Fruit fly (Drosophila melanogaster) whole organism, embryonic: ENCODE results near the gene sphe.

Experiments
- BEAF-32 ChIP-seq: fragments of 200-800 bp; sonication (Bioruptor generic); optimal IDR thresholded peaks from 3 replicates; lab custom pipeline; 2017; ENCODE audit warnings: missing biosample characterization, missing genetic modification characterization, mild to moderate bottlenecking, moderate library complexity, missing genetic modification reagents
- C15 ChIP-seq: fragments of 200-800 bp; sonication (Bioruptor generic); IDR thresholded peaks from 3 replicates; pipeline ENCODE4 v1.3.6; 2022; ENCODE audit warnings: missing biosample characterization, missing genetic modification characterization
- CG10267 ChIP-seq: fragments of 200-800 bp; sonication (Bioruptor generic); optimal IDR thresholded peaks from 2 replicates; lab custom pipeline; 2018; ENCODE audit warnings: missing biosample characterization, mild to moderate bottlenecking, missing genetic modification characterization, moderate library complexity
- CG11093 ChIP-seq: fragments of 200-800 bp; sonication (Bioruptor generic); IDR thresholded peaks from 3 replicates; pipeline ENCODE4 v1.3.6; 2022; ENCODE audit warnings: missing biosample characterization, missing genetic modification characterization
- CG11247 ChIP-seq: fragments of 200-800 bp; sonication (Bioruptor generic); IDR thresholded peaks from 2 replicates; pipeline ENCODE4 v1.3.6; 2022; ENCODE audit warnings: missing biosample characterization, missing genetic modification characterization
- CG11456 ChIP-seq: fragments of 200-800 bp; sonication (Bioruptor generic); IDR thresholded peaks from 3 replicates; pipeline ENCODE4 v1.3.6; 2022; ENCODE audit warnings: missing biosample characterization, missing genetic modification characterization
- CG13624 ChIP-seq: fragments of 200-800 bp; sonication (Bioruptor generic); optimal IDR thresholded peaks from 2 replicates; lab custom pipeline; 2016; ENCODE audit warnings: missing biosample characterization, missing genetic modification characterization
- CG14050 ChIP-seq: fragments of 200-800 bp; sonication (Bioruptor generic); IDR thresholded peaks from 3 replicates; pipeline ENCODE4 v1.3.6; 2022; ENCODE audit warnings: missing biosample characterization, missing genetic modification characterization
- CG17568 ChIP-seq: fragments of 200-800 bp; sonication (Bioruptor generic); optimal IDR thresholded peaks from 2 replicates; lab custom pipeline; 2018; ENCODE audit warnings: missing biosample characterization, mild to moderate bottlenecking, missing genetic modification characterization, moderate library complexity
- CG18262 ChIP-seq: fragments of 200-800 bp; optimal IDR thresholded peaks from 3 replicates; lab custom pipeline; 2019; ENCODE audit warnings: missing biosample characterization, mild to moderate bottlenecking, missing genetic modification characterization, moderate library complexity
- CG2678 ChIP-seq: fragments of 200-800 bp; sonication (Bioruptor generic); optimal IDR thresholded peaks from 3 replicates; lab custom pipeline; 2019; ENCODE audit warnings: missing biosample characterization, mild to moderate bottlenecking, missing genetic modification characterization, moderate library complexity
- CG31441 ChIP-seq: fragments of 200-800 bp; sonication (Bioruptor generic); IDR thresholded peaks from 2 replicates; pipeline ENCODE4 v1.3.6; 2022; ENCODE audit warnings: missing biosample characterization, missing genetic modification characterization
- CG3163 ChIP-seq: fragments of 200-800 bp; sonication (Bioruptor generic); optimal IDR thresholded peaks from 3 replicates; lab custom pipeline; 2016; ENCODE audit warnings: missing biosample characterization, missing genetic modification characterization
- CG3281 ChIP-seq: fragments of 200-800 bp; sonication (Bioruptor generic); optimal IDR thresholded peaks from 3 replicates; lab custom pipeline; 2017; ENCODE audit warnings: missing biosample characterization, mild to moderate bottlenecking, missing genetic modification characterization
- CG34224 ChIP-seq: fragments of 200-800 bp; sonication (Bioruptor generic); IDR thresholded peaks from 3 replicates; pipeline ENCODE4 v1.3.6; 2022; ENCODE audit warnings: missing biosample characterization, missing genetic modification characterization; ENCODE audit not compliant: partially characterized antibody
- CG34422 ChIP-seq: fragments of 200-800 bp; sonication (Bioruptor generic); IDR thresholded peaks from 3 replicates; pipeline ENCODE4 v1.3.6; 2022; ENCODE audit warnings: missing biosample characterization, missing genetic modification characterization
- CG3995 ChIP-seq: fragments of 200-800 bp; sonication (Bioruptor generic); optimal IDR thresholded peaks from 3 replicates; lab custom pipeline; 2016; ENCODE audit warnings: missing biosample characterization, missing genetic modification characterization
- CG4730 ChIP-seq: fragments of 200-800 bp; sonication (Bioruptor generic); IDR thresholded peaks from 2 replicates; pipeline ENCODE4 v1.3.6; 2022; ENCODE audit warnings: missing biosample characterization, missing genetic modification characterization
- CG6254 ChIP-seq: fragments of 200-800 bp; sonication (Bioruptor generic); optimal IDR thresholded peaks from 3 replicates; lab custom pipeline; 2017; ENCODE audit warnings: mild to moderate bottlenecking, missing biosample characterization, missing genetic modification reagents, missing genetic modification characterization
- CG8089 ChIP-seq: fragments of 200-800 bp; sonication (Bioruptor generic); optimal IDR thresholded peaks from 3 replicates; lab custom pipeline; 2016; ENCODE audit warnings: missing biosample characterization, missing genetic modification characterization
- Camta ChIP-seq: fragments of 200-800 bp; sonication (Bioruptor generic); optimal IDR thresholded peaks from 2 replicates; lab custom pipeline; 2016; ENCODE audit warnings: missing biosample characterization, missing genetic modification characterization
- CkIIα-i1 ChIP-seq: fragments of 200-800 bp; sonication (Bioruptor generic); IDR thresholded peaks from 2 replicates; pipeline ENCODE4 v1.3.6; 2022; ENCODE audit warnings: missing biosample characterization, missing genetic modification characterization
- Dfd ChIP-seq, 2 experiments: fragments of >200 bp; optimal IDR thresholded peaks; 2 replicates each; lab custom pipeline; 2017; ENCODE audit warnings: missing biosample characterization in 2 of 2, missing genetic modification characterization in 2 of 2
- Dp ChIP-seq: fragments of 200-800 bp; sonication (Bioruptor generic); optimal IDR thresholded peaks from 2 replicates; lab custom pipeline; 2018; ENCODE audit warnings: missing biosample characterization, mild to moderate bottlenecking, missing genetic modification characterization, moderate library complexity
- Dref ChIP-seq: fragments of 200-800 bp; sonication (Bioruptor generic); IDR thresholded peaks from 2 replicates; pipeline ENCODE4 v1.3.6; 2022; ENCODE audit warnings: missing biosample characterization, missing genetic modification characterization
- ERR ChIP-seq: fragments of 200-800 bp; sonication (Bioruptor generic); optimal IDR thresholded peaks from 2 replicates; lab custom pipeline; 2016; ENCODE audit warnings: missing biosample characterization, missing genetic modification characterization
- Eip74EF ChIP-seq, 2 experiments: fragments of 200-800 bp in 1 of 2; fragments of >200 bp in 1 of 2; sonication (Bioruptor generic) in 1 of 2; optimal IDR thresholded peaks; 2 replicates each; lab custom pipeline; 2017 to 2019; ENCODE audit warnings: missing biosample characterization in 2 of 2, missing genetic modification characterization in 2 of 2, mild to moderate bottlenecking in 1 of 2, moderate library complexity in 1 of 2
- H15 ChIP-seq: fragments of 200-800 bp; sonication (Bioruptor generic); IDR thresholded peaks from 3 replicates; pipeline ENCODE4 v1.3.6; 2022; ENCODE audit warnings: missing biosample characterization, missing genetic modification characterization
- Mad ChIP-seq: fragments of 200-800 bp; sonication (Bioruptor generic); optimal IDR thresholded peaks from 2 replicates; lab custom pipeline; 2016; ENCODE audit warnings: missing biosample characterization, missing genetic modification characterization
- Meics ChIP-seq: fragments of 200-800 bp; sonication (Bioruptor generic); optimal IDR thresholded peaks from 2 replicates; lab custom pipeline; 2017; ENCODE audit warnings: missing biosample characterization, mild to moderate bottlenecking, missing genetic modification characterization
- NC2α ChIP-seq: fragments of 200-800 bp; sonication (Bioruptor generic); optimal IDR thresholded peaks from 2 replicates; lab custom pipeline; 2016; ENCODE audit warnings: missing biosample characterization, missing genetic modification characterization
- Oaz ChIP-seq: fragments of 200-800 bp; sonication (Bioruptor generic); IDR thresholded peaks from 2 replicates; pipeline ENCODE4 v1.3.6; 2022; ENCODE audit warnings: missing biosample characterization, missing genetic modification characterization
- Ptx1 ChIP-seq: fragments of 200-800 bp; sonication (Bioruptor generic); IDR thresholded peaks from 2 replicates; pipeline ENCODE4 v1.3.6; 2022; ENCODE audit warnings: missing biosample characterization, missing genetic modification characterization
- Sox100B ChIP-seq: fragments of 200-800 bp; sonication (Bioruptor generic); optimal IDR thresholded peaks from 3 replicates; lab custom pipeline; 2018; ENCODE audit warnings: missing biosample characterization, mild to moderate bottlenecking, missing genetic modification characterization
- Sox102F ChIP-seq: fragments of 200-800 bp; sonication (Bioruptor generic); optimal IDR thresholded peaks from 2 replicates; lab custom pipeline; 2018; ENCODE audit warnings: missing biosample characterization, mild to moderate bottlenecking, missing genetic modification characterization, moderate library complexity
- YL-1 ChIP-seq: fragments of 200-800 bp; sonication (Bioruptor generic); optimal IDR thresholded peaks from 3 replicates; lab custom pipeline; 2017; ENCODE audit warnings: missing biosample characterization, mild to moderate bottlenecking, missing genetic modification characterization
- ash1 ChIP-seq: fragments of 200-800 bp; sonication (Bioruptor generic); optimal IDR thresholded peaks from 2 replicates; lab custom pipeline; 2018; ENCODE audit warnings: missing biosample characterization, mild to moderate bottlenecking, missing genetic modification characterization
- cas ChIP-seq: fragments of 200-800 bp; sonication (Bioruptor generic); IDR thresholded peaks from 2 replicates; pipeline ENCODE4 v1.3.6; 2022; ENCODE audit warnings: missing biosample characterization, missing genetic modification characterization
- fd96Cb ChIP-seq: fragments of 200-800 bp; sonication (Bioruptor generic); optimal IDR thresholded peaks from 2 replicates; lab custom pipeline; 2018; ENCODE audit warnings: missing biosample characterization, mild to moderate bottlenecking, missing genetic modification characterization, moderate library complexity
- fru ChIP-seq: fragments of >200 bp; optimal IDR thresholded peaks from 2 replicates; lab custom pipeline; 2017
- lbe ChIP-seq: fragments of 200-800 bp; sonication (Bioruptor generic); optimal IDR thresholded peaks from 2 replicates; lab custom pipeline; 2016; ENCODE audit warnings: missing biosample characterization, mild to moderate bottlenecking, missing genetic modification characterization
- onecut ChIP-seq: fragments of 200-800 bp; sonication (Bioruptor generic); IDR thresholded peaks from 2 replicates; pipeline ENCODE4 v1.3.6; 2022; ENCODE audit warnings: missing biosample characterization, missing genetic modification characterization
- pnt ChIP-seq: fragments of 200-800 bp; sonication (Bioruptor generic); optimal IDR thresholded peaks from 3 replicates; lab custom pipeline; 2016; ENCODE audit warnings: missing biosample characterization, missing genetic modification characterization
- psq ChIP-seq: fragments of 200-800 bp; sonication (Bioruptor generic); optimal IDR thresholded peaks from 2 replicates; lab custom pipeline; 2017; ENCODE audit warnings: missing biosample characterization, missing genetic modification characterization
- schlank ChIP-seq: fragments of 200-800 bp; sonication (Bioruptor generic); optimal IDR thresholded peaks from 2 replicates; lab custom pipeline; 2018; ENCODE audit warnings: missing biosample characterization, mild to moderate bottlenecking, missing genetic modification characterization
- slou ChIP-seq: fragments of 200-800 bp; sonication (Bioruptor generic); optimal IDR thresholded peaks from 3 replicates; lab custom pipeline; 2016; ENCODE audit warnings: missing biosample characterization, missing genetic modification characterization
- sug ChIP-seq: fragments of 200-800 bp; optimal IDR thresholded peaks from 2 replicates; lab custom pipeline; 2019; ENCODE audit warnings: missing biosample characterization, mild to moderate bottlenecking, missing genetic modification characterization, moderate library complexity
- tap ChIP-seq: fragments of 200-800 bp; optimal IDR thresholded peaks from 3 replicates; lab custom pipeline; 2019; ENCODE audit warnings: missing biosample characterization, mild to moderate bottlenecking, missing genetic modification characterization, moderate library complexity
- tin ChIP-seq: fragments of 200-800 bp; sonication (Bioruptor generic); optimal IDR thresholded peaks from 3 replicates; lab custom pipeline; 2016; ENCODE audit warnings: missing biosample characterization, missing genetic modification characterization
- trem ChIP-seq: fragments of 200-800 bp; optimal IDR thresholded peaks from 3 replicates; lab custom pipeline; 2019; ENCODE audit warnings: missing biosample characterization, mild to moderate bottlenecking, missing genetic modification characterization, moderate library complexity
- tup ChIP-seq: fragments of 200-800 bp; sonication (Bioruptor generic); optimal IDR thresholded peaks from 2 replicates; lab custom pipeline; 2016; ENCODE audit warnings: missing biosample characterization, mild to moderate bottlenecking, missing genetic modification characterization, moderate library complexity
- zfh1 ChIP-seq: fragments of 200-800 bp; sonication (Bioruptor generic); IDR thresholded peaks from 3 replicates; pipeline ENCODE4 v1.3.6; 2022; ENCODE audit warnings: missing biosample characterization, missing genetic modification characterization

sphe gene

dm6 chrX:16691440-16691839 lies 10.3 kb downstream of the sphe start (continued):
- TF ChIP-seq CG10267: peak; percentile 78
- TF ChIP-seq CG3281 (GFP tag; lab: Kevin White, UChicago): peak; percentile 52
- TF ChIP-seq CkIIα-i1: peak; percentile 49; the same call in 1 of the 2 replicates
- peak; percentile 85; the same call in 2 of the 3 replicates for TF ChIP-seq CG11093 (GFP tag; lab: Robert Waterston, UW)
- peak; percentile 83 for TF ChIP-seq H15
- TF ChIP-seq CG8089 (GFP tag; lab: Kevin White, UChicago): peak; percentile 74
- peak; percentile 88 for TF ChIP-seq pnt
- TF ChIP-seq fd96Cb: peak; percentile 89
- peak; percentile 89 for TF ChIP-seq Ptx1 (GFP tag; lab: Robert Waterston, UW)
- peak; percentile 53; the same call in 1 of the 3 replicates for TF ChIP-seq C15 (GFP tag; lab: Robert Waterston, UW)
- TF ChIP-seq Dp (GFP tag; lab: Kevin White, UChicago): no peak
- peak; percentile 94 for TF ChIP-seq zfh1 (GFP tag; lab: Robert Waterston, UW)
- TF ChIP-seq psq (GFP tag; lab: Kevin White, UChicago): peak; percentile 61
- peak; percentile 84 for TF ChIP-seq CG2678 (tag; lab: Kevin White, UChicago)
- peak; percentile 85 for TF ChIP-seq CG14050 (GFP tag; lab: Robert Waterston, UW)
- TF ChIP-seq Oaz (GFP tag; lab: Robert Waterston, UW): peak; percentile 70
- peak; percentile 80 for TF ChIP-seq Sox100B (GFP tag; lab: Kevin White, UChicago)
- no peak for TF ChIP-seq lbe (GFP tag; lab: Kevin White, UChicago)
- peak; percentile 86 for TF ChIP-seq CG6254 (GFP tag; lab: Kevin White, UChicago)
- TF ChIP-seq CG13624: peak; percentile 63
- peak; percentile 51 for TF ChIP-seq sug (tag; lab: Kevin White, UChicago)
- TF ChIP-seq slou (GFP tag; lab: Kevin White, UChicago): peak; percentile 63
- TF ChIP-seq CG17568 (GFP tag; lab: Kevin White, UChicago): peak; percentile 79
- TF ChIP-seq Sox102F (GFP tag; lab: Kevin White, UChicago): peak; percentile 93
- TF ChIP-seq tin (GFP tag; lab: Kevin White, UChicago): peak; percentile 85
- no peak for TF ChIP-seq Dfd (GFP tag; optimal IDR thresholded peaks at IDR 0.05; lab: Kevin White, UChicago)
- TF ChIP-seq BEAF-32: no peak
- TF ChIP-seq CG4730 (GFP tag; lab: Robert Waterston, UW): peak; percentile 68
- no peak for TF ChIP-seq fru (lab: Kevin White, UChicago)
- peak; percentile 68 for TF ChIP-seq NC2α (GFP tag; lab: Kevin White, UChicago)
- TF ChIP-seq ERR (GFP tag; lab: Kevin White, UChicago): peak; percentile 61
- TF ChIP-seq Camta: peak; percentile 80
- TF ChIP-seq CG34224 (GFP tag; lab: Robert Waterston, UW): no peak
- TF ChIP-seq Meics (GFP tag; lab: Kevin White, UChicago): peak; percentile 64
- peak; percentile 77 for TF ChIP-seq trem (tag; lab: Kevin White, UChicago)
- TF ChIP-seq CG18262 (tag; lab: Kevin White, UChicago): peak; percentile 89
- TF ChIP-seq CG31441 (GFP tag; lab: Robert Waterston, UW): peak; percentile 86
- peak in 1 of 2 experiments; percentile 84 for TF ChIP-seq Eip74EF (GFP tag; optimal IDR thresholded peaks at IDR 0.05; lab: Kevin White, UChicago)
- peak; percentile 6 for TF ChIP-seq ash1 (GFP tag; lab: Kevin White, UChicago)
- TF ChIP-seq CG3163 (GFP tag; lab: Kevin White, UChicago): peak; percentile 52
- TF ChIP-seq tap (tag; lab: Kevin White, UChicago): peak; percentile 88
- peak; percentile 84 for TF ChIP-seq onecut (GFP tag; lab: Robert Waterston, UW)
- peak; percentile 79 for TF ChIP-seq tup (GFP tag; lab: Kevin White, UChicago)
- TF ChIP-seq Mad (GFP tag; lab: Kevin White, UChicago): peak; percentile 78
- TF ChIP-seq CG34422 (GFP tag; lab: Robert Waterston, UW): peak; percentile 83; the same call in 2 of the 3 replicates
- TF ChIP-seq CG11247 (GFP tag; lab: Robert Waterston, UW): peak; percentile 76
- TF ChIP-seq CG3995 (GFP tag; lab: Kevin White, UChicago): no peak
- TF ChIP-seq schlank: peak; percentile 37
- TF ChIP-seq cas: 0 out of 2 replicates have a peak, but pooled peaks have one; percentile 50
- no peak for TF ChIP-seq Dref (GFP tag; lab: Robert Waterston, UW)
- TF ChIP-seq CG11456 (GFP tag; lab: Robert Waterston, UW): peak; percentile 83
- peak; percentile 1 for TF ChIP-seq YL-1 (GFP tag; lab: Kevin White, UChicago)
